Fruit fly (Drosophila melanogaster) whole organism, wandering third instar larva: ENCODE data around the gene CG4408.
A peak's percentile ranks its signal among the peaks of the same experiment; 100 is the strongest.

Experiments used
- Abd-B ChIP-seq: fragments of >200 bp; optimal IDR thresholded peaks from 2 replicates; lab custom pipeline; 2017; ENCODE audit warnings: missing biosample characterization, missing genetic modification characterization
- CG32264 ChIP-seq: fragments of 200-800 bp; sonication (Bioruptor generic); optimal IDR thresholded peaks from 2 replicates; lab custom pipeline; 2016; ENCODE audit warnings: missing biosample characterization, missing genetic modification characterization
- CG9705 ChIP-seq: fragments of 200-800 bp; sonication (Bioruptor generic); optimal IDR thresholded peaks from 2 replicates; lab custom pipeline; 2018; ENCODE audit warnings: missing biosample characterization, mild to moderate bottlenecking, missing genetic modification characterization
- CrebA ChIP-seq: fragments of 200-800 bp; sonication (Bioruptor generic); optimal IDR thresholded peaks from 2 replicates; lab custom pipeline; 2016; ENCODE audit warnings: missing biosample characterization, mild to moderate bottlenecking, missing genetic modification characterization, borderline replicate concordance
- Dfd ChIP-seq: fragments of >200 bp; optimal IDR thresholded peaks from 2 replicates; lab custom pipeline; 2017; ENCODE audit warnings: missing biosample characterization, missing genetic modification characterization
- Dif ChIP-seq: fragments of 200-275, 200-300 bp; sonication (Bioruptor generic); optimal IDR thresholded peaks from 2 replicates; lab custom pipeline; 2018; ENCODE audit warnings: missing biosample characterization, missing genetic modification characterization; ENCODE audit not compliant: partially characterized antibody
- GATAd ChIP-seq: sonication (Bioruptor generic); optimal IDR thresholded peaks from 2 replicates; lab custom pipeline; 2016; ENCODE audit warnings: missing biosample characterization, missing genetic modification characterization
- HLH106 ChIP-seq: fragments of 200-800 bp; optimal IDR thresholded peaks from 3 replicates; lab custom pipeline; 2019; ENCODE audit warnings: missing biosample characterization, mild to moderate bottlenecking, missing genetic modification characterization, moderate library complexity
- Hnf4 ChIP-seq: fragments of 200-800 bp; sonication (Bioruptor generic); optimal IDR thresholded peaks from 2 replicates; lab custom pipeline; 2016; ENCODE audit warnings: missing biosample characterization, mild to moderate bottlenecking, missing genetic modification characterization
- Hr78 ChIP-seq: fragments of >200 bp; optimal IDR thresholded peaks from 2 replicates; lab custom pipeline; 2017; ENCODE audit warnings: missing biosample characterization, missing genetic modification characterization
- Myc ChIP-seq: fragments of >200 bp; optimal IDR thresholded peaks from 2 replicates; lab custom pipeline; 2017
- N ChIP-seq: fragments of >200 bp; optimal IDR thresholded peaks from 2 replicates; lab custom pipeline; 2018; ENCODE audit warnings: missing biosample characterization, missing external identifiers, missing genetic modification characterization
- OdsH ChIP-seq: fragments of 200-800 bp; sonication (Bioruptor generic); optimal IDR thresholded peaks from 2 replicates; lab custom pipeline; 2016; ENCODE audit warnings: missing biosample characterization, mild to moderate bottlenecking, missing genetic modification characterization
- Rel ChIP-seq, 2 experiments: fragments of 200-800 bp; sonication (Bioruptor generic) in 1 of 2; optimal IDR thresholded peaks; 2 replicates in 1 of 2; 3 replicates in 1 of 2; lab custom pipeline; 2016 to 2019; ENCODE audit warnings: mild to moderate bottlenecking in 2 of 2, missing biosample characterization in 2 of 2, missing genetic modification characterization in 2 of 2, moderate library complexity in 1 of 2
- Sp1 ChIP-seq: fragments of 200-800 bp; sonication (Bioruptor generic); optimal IDR thresholded peaks from 3 replicates; lab custom pipeline; 2019; ENCODE audit warnings: missing biosample characterization, mild to moderate bottlenecking, missing genetic modification characterization, moderate library complexity
- Vsx2 ChIP-seq: fragments of 200-300, 225-300 bp; sonication (Bioruptor generic); optimal IDR thresholded peaks from 2 replicates; lab custom pipeline; 2018; ENCODE audit warnings: missing biosample characterization, missing genetic modification characterization; ENCODE audit not compliant: partially characterized antibody
- br ChIP-seq: fragments of 200-800 bp; sonication (Bioruptor generic); optimal IDR thresholded peaks from 2 replicates; lab custom pipeline; 2016; ENCODE audit warnings: missing biosample characterization, missing genetic modification characterization
- brk ChIP-seq: fragments of 200-800 bp; sonication (Bioruptor generic); optimal IDR thresholded peaks from 2 replicates; lab custom pipeline; 2016; ENCODE audit warnings: missing biosample characterization, mild to moderate bottlenecking, missing genetic modification characterization
- dl ChIP-seq, 2 experiments: fragments of 175-275, 200-275 bp in 1 of 2; fragments of 200-275 bp in 1 of 2; sonication (Bioruptor generic); optimal IDR thresholded peaks; lab custom pipeline; 2018; ENCODE audit warnings: mild to moderate bottlenecking in 2 of 2, missing biosample characterization in 2 of 2, missing genetic modification characterization in 2 of 2, moderate library complexity in 2 of 2; ENCODE audit not compliant: partially characterized antibody in 2 of 2, insufficient read depth in 1 of 2
- dmrt93B ChIP-seq: fragments of 200-800 bp; sonication (Bioruptor generic); optimal IDR thresholded peaks from 2 replicates; lab custom pipeline; 2018; ENCODE audit warnings: missing biosample characterization, mild to moderate bottlenecking, missing genetic modification characterization
- dsf ChIP-seq: sonication (Bioruptor generic); optimal IDR thresholded peaks from 2 replicates; lab custom pipeline; 2016; ENCODE audit warnings: missing biosample characterization, missing genetic modification characterization, borderline replicate concordance
- ey ChIP-seq: fragments of 200-800 bp; sonication (Bioruptor generic); optimal IDR thresholded peaks from 2 replicates; lab custom pipeline; 2016; ENCODE audit warnings: missing biosample characterization, missing genetic modification characterization
- foxo ChIP-seq, 2 experiments: fragments of 200-800 bp; sonication (Bioruptor generic); optimal IDR thresholded peaks; 2 replicates in 1 of 2; 3 replicates in 1 of 2; lab custom pipeline; 2016 to 2017; ENCODE audit warnings: missing biosample characterization in 2 of 2, missing genetic modification characterization in 2 of 2
- fru ChIP-seq: fragments of 200-800 bp; sonication (Bioruptor generic); optimal IDR thresholded peaks from 3 replicates; lab custom pipeline; 2016; ENCODE audit warnings: missing biosample characterization, mild to moderate bottlenecking, missing genetic modification characterization
- h ChIP-seq: fragments of 200-800 bp; sonication (Bioruptor generic); optimal IDR thresholded peaks from 3 replicates; lab custom pipeline; 2016; ENCODE audit warnings: missing biosample characterization, mild to moderate bottlenecking, missing genetic modification characterization
- jim ChIP-seq: fragments of 175-275, 200-325 bp; sonication (Bioruptor generic); optimal IDR thresholded peaks from 2 replicates; lab custom pipeline; 2016; ENCODE audit warnings: missing biosample characterization, mild to moderate bottlenecking, missing genetic modification characterization
- lola ChIP-seq: fragments of >200 bp; optimal IDR thresholded peaks from 2 replicates; lab custom pipeline; 2017; ENCODE audit warnings: missing biosample characterization, missing genetic modification characterization
- psq ChIP-seq: fragments of 200-800 bp; sonication (Bioruptor generic); optimal IDR thresholded peaks from 3 replicates; lab custom pipeline; 2017; ENCODE audit warnings: missing biosample characterization, mild to moderate bottlenecking, missing genetic modification characterization, moderate library complexity
- rgr ChIP-seq: fragments of 200-800 bp; sonication (Bioruptor generic); optimal IDR thresholded peaks from 3 replicates; lab custom pipeline; 2016; ENCODE audit warnings: missing biosample characterization, mild to moderate bottlenecking, missing genetic modification characterization
- sage ChIP-seq: fragments of 200-800 bp; sonication (Bioruptor generic); optimal IDR thresholded peaks from 2 replicates; lab custom pipeline; 2016; ENCODE audit warnings: missing biosample characterization, mild to moderate bottlenecking, missing genetic modification characterization
- sv ChIP-seq: fragments of 200-800 bp; sonication (Bioruptor generic); optimal IDR thresholded peaks from 3 replicates; lab custom pipeline; 2016; ENCODE audit warnings: missing biosample characterization, missing genetic modification characterization
- tai ChIP-seq: sonication (Bioruptor generic); optimal IDR thresholded peaks from 2 replicates; lab custom pipeline; 2016; ENCODE audit warnings: missing biosample characterization, missing genetic modification characterization
- usp ChIP-seq: fragments of >200 bp; optimal IDR thresholded peaks from 2 replicates; lab custom pipeline; 2017; ENCODE audit warnings: missing biosample characterization, missing genetic modification characterization
- woc ChIP-seq: sonication (Bioruptor generic); optimal IDR thresholded peaks from 2 replicates; lab custom pipeline; 2016; ENCODE audit warnings: missing biosample characterization, mild to moderate bottlenecking, missing genetic modification characterization

Gene CG4408

dm6 chr3R:23326292-23326691 is 37.1 kb downstream of the CG4408 start:
- TF ChIP-seq ey (peak; percentile 52), Abd-B (GFP tag; lab: Kevin White, UChicago) (no peak), sv (GFP tag; lab: Kevin White, UChicago) (peak; percentile 87), Myc (lab: Kevin White, UChicago) (no peak), foxo (GFP tag; optimal IDR thresholded peaks at IDR 0.05; lab: Kevin White, UChicago) (peak in 1 of 2 experiments; percentile 63), h (peak; percentile 65), tai (no peak), dmrt93B (GFP tag; lab: Kevin White, UChicago) (peak; percentile 21), rgr (GFP tag; lab: Kevin White, UChicago) (peak; percentile 60), usp (GFP tag; lab: Kevin White, UChicago) (no peak), brk (GFP tag; lab: Kevin White, UChicago) (no peak), Vsx2 (GFP tag; lab: Kevin White, UChicago) (no peak), CrebA (GFP tag; lab: Kevin White, UChicago) (no peak), OdsH (peak; percentile 42), Sp1 (GFP tag; lab: Kevin White, UChicago) (peak; percentile 19), woc (GFP tag; lab: Kevin White, UChicago) (peak; percentile 43), N (GFP tag; lab: Kevin White, UChicago) (no peak), sage (GFP tag; lab: Kevin White, UChicago) (no peak), lola (GFP tag; lab: Kevin White, UChicago) (no peak), Hr78 (GFP tag; lab: Kevin White, UChicago) (no peak), psq (GFP tag; lab: Kevin White, UChicago) (peak; percentile 33), dl (GFP tag; optimal IDR thresholded peaks at IDR 0.05; lab: Kevin White, UChicago; ENCODE audit: insufficient read depth in 1 of 2, partially characterized antibody in 2 of 2) (no peak), CG9705 (GFP tag; lab: Kevin White, UChicago) (no peak), GATAd (GFP tag; lab: Kevin White, UChicago) (no peak), Hnf4 (GFP tag; lab: Kevin White, UChicago) (peak; percentile 36), Dfd (no peak), fru (GFP tag; lab: Kevin White, UChicago) (peak; percentile 70), br (peak; percentile 32), jim (GFP tag; lab: Kevin White, UChicago) (no peak), CG32264 (GFP tag; lab: Kevin White, UChicago) (no peak), HLH106 (tag; lab: Kevin White, UChicago) (peak; percentile 23), Dif (GFP tag; lab: Kevin White, UChicago) (no peak), dsf (GFP tag; lab: Kevin White, UChicago) (no peak)

DNA sequence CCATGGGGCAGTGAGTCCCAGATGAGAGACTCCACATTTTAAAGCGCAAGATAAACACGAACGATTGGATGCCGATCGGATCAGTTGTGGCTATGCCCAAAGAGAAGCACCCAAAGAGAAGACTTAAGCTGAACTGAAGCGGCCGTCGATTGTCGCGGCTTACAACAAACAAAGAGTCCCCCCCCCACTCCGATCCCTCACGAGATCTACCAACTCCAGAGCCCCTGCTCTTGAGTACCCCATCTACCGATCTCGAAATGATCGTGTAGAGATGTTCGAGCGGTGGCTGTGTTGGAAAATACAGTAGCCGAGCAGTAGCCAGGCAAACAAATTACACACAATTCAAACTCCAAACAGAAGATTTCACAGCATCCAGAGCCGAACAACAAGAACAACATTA is 37.7 kb downstream of the CG4408 start:
- no peak for TF ChIP-seq Abd-B (GFP tag; lab: Kevin White, UChicago)
- no peak for TF ChIP-seq CG9705 (GFP tag; lab: Kevin White, UChicago)

DNA sequence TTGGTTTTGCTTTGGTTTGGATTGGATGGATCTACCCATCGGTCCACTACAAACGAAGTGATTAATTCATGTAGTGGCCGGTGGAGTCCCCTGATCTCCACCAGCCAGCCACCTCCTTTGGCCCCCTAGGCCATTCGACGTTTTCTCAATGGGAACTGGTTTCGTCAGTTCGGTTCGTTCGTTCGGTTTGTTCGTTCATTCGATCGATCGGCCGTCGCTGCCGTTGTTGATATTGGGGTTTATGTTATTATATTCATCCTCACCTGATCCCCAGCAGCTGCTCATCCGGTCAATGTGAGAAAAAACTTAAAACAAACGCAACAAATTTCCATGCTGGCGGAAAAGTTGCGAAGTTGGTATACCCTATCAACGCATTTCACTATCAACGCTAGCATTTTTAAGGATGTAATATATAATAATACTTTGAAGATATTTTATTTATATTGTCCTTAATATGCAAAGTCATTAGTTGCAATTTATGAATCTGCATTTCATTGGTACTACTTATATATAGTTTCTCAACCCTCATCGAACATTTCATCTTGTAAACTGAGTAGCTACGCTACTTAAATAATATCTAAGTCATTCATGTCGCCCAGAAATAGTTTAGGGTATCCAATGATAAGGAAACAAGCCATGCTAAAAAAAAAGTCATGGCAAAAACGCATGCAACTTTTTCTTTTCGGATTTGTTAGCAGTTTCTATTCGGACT is 39.6 kb downstream of the CG4408 start:
- no peak for TF ChIP-seq ey
- TF ChIP-seq psq (GFP tag; lab: Kevin White, UChicago) = no peak
- no peak for TF ChIP-seq Rel (GFP tag; optimal IDR thresholded peaks at IDR 0.05; lab: Kevin White, UChicago)
- TF ChIP-seq Rel (tag; optimal IDR thresholded peaks at IDR 0.05; lab: Kevin White, UChicago) = peak; percentile 48
- TF ChIP-seq brk (GFP tag; lab: Kevin White, UChicago) = no peak
- TF ChIP-seq Vsx2 (GFP tag; lab: Kevin White, UChicago) = peak; percentile 12
- no peak for TF ChIP-seq lola (GFP tag; lab: Kevin White, UChicago)
